Fruit fly (Drosophila melanogaster) whole organism, wandering third instar larva: ENCODE data around the gene Swip-1.

ENCODE experiments used
- Abd-B ChIP-seq: fragments of >200 bp; optimal IDR thresholded peaks from 2 replicates; lab custom pipeline; 2017; ENCODE audit warnings: missing biosample characterization, missing genetic modification characterization
- CG9705 ChIP-seq: fragments of 200-800 bp; sonication (Bioruptor generic); optimal IDR thresholded peaks from 2 replicates; lab custom pipeline; 2018; ENCODE audit warnings: missing biosample characterization, mild to moderate bottlenecking, missing genetic modification characterization
- CrebA ChIP-seq: fragments of 200-800 bp; sonication (Bioruptor generic); optimal IDR thresholded peaks from 2 replicates; lab custom pipeline; 2016; ENCODE audit warnings: missing biosample characterization, mild to moderate bottlenecking, missing genetic modification characterization, borderline replicate concordance
- Dfd ChIP-seq: fragments of >200 bp; optimal IDR thresholded peaks from 2 replicates; lab custom pipeline; 2017; ENCODE audit warnings: missing biosample characterization, missing genetic modification characterization
- Dif ChIP-seq: fragments of 200-275, 200-300 bp; sonication (Bioruptor generic); optimal IDR thresholded peaks from 2 replicates; lab custom pipeline; 2018; ENCODE audit warnings: missing biosample characterization, missing genetic modification characterization; ENCODE audit not compliant: partially characterized antibody
- GATAd ChIP-seq: sonication (Bioruptor generic); optimal IDR thresholded peaks from 2 replicates; lab custom pipeline; 2016; ENCODE audit warnings: missing biosample characterization, missing genetic modification characterization
- HLH106 ChIP-seq: fragments of 200-800 bp; optimal IDR thresholded peaks from 3 replicates; lab custom pipeline; 2019; ENCODE audit warnings: missing biosample characterization, mild to moderate bottlenecking, missing genetic modification characterization, moderate library complexity
- Hnf4 ChIP-seq: fragments of 200-800 bp; sonication (Bioruptor generic); optimal IDR thresholded peaks from 2 replicates; lab custom pipeline; 2016; ENCODE audit warnings: missing biosample characterization, mild to moderate bottlenecking, missing genetic modification characterization
- Hr78 ChIP-seq: fragments of >200 bp; optimal IDR thresholded peaks from 2 replicates; lab custom pipeline; 2017; ENCODE audit warnings: missing biosample characterization, missing genetic modification characterization
- Hr83 ChIP-seq: fragments of 200-300 bp; sonication (Bioruptor generic); optimal IDR thresholded peaks from 2 replicates; lab custom pipeline; 2016; ENCODE audit warnings: missing biosample characterization, mild to moderate bottlenecking, missing genetic modification characterization, moderate library complexity; ENCODE audit not compliant: poor library complexity, severe bottlenecking
- Mio ChIP-seq: sonication (Bioruptor generic); optimal IDR thresholded peaks from 2 replicates; lab custom pipeline; 2016; ENCODE audit warnings: missing biosample characterization, missing genetic modification characterization
- N ChIP-seq: fragments of >200 bp; optimal IDR thresholded peaks from 2 replicates; lab custom pipeline; 2018; ENCODE audit warnings: missing biosample characterization, missing external identifiers, missing genetic modification characterization
- OdsH ChIP-seq: fragments of 200-800 bp; sonication (Bioruptor generic); optimal IDR thresholded peaks from 2 replicates; lab custom pipeline; 2016; ENCODE audit warnings: missing biosample characterization, mild to moderate bottlenecking, missing genetic modification characterization
- Rel ChIP-seq, 2 experiments: fragments of 200-800 bp; sonication (Bioruptor generic) in 1 of 2; optimal IDR thresholded peaks; 2 replicates in 1 of 2; 3 replicates in 1 of 2; lab custom pipeline; 2016 to 2019; ENCODE audit warnings: mild to moderate bottlenecking in 2 of 2, missing biosample characterization in 2 of 2, missing genetic modification characterization in 2 of 2, moderate library complexity in 1 of 2
- Sp1 ChIP-seq: fragments of 200-800 bp; sonication (Bioruptor generic); optimal IDR thresholded peaks from 3 replicates; lab custom pipeline; 2019; ENCODE audit warnings: missing biosample characterization, mild to moderate bottlenecking, missing genetic modification characterization, moderate library complexity
- Vsx2 ChIP-seq: fragments of 200-300, 225-300 bp; sonication (Bioruptor generic); optimal IDR thresholded peaks from 2 replicates; lab custom pipeline; 2018; ENCODE audit warnings: missing biosample characterization, missing genetic modification characterization; ENCODE audit not compliant: partially characterized antibody
- br ChIP-seq: fragments of 200-800 bp; sonication (Bioruptor generic); optimal IDR thresholded peaks from 2 replicates; lab custom pipeline; 2016; ENCODE audit warnings: missing biosample characterization, missing genetic modification characterization
- brk ChIP-seq: fragments of 200-800 bp; sonication (Bioruptor generic); optimal IDR thresholded peaks from 2 replicates; lab custom pipeline; 2016; ENCODE audit warnings: missing biosample characterization, mild to moderate bottlenecking, missing genetic modification characterization
- dl ChIP-seq, 2 experiments: fragments of 175-275, 200-275 bp in 1 of 2; fragments of 200-275 bp in 1 of 2; sonication (Bioruptor generic); optimal IDR thresholded peaks; lab custom pipeline; 2018; ENCODE audit warnings: mild to moderate bottlenecking in 2 of 2, missing biosample characterization in 2 of 2, missing genetic modification characterization in 2 of 2, moderate library complexity in 2 of 2; ENCODE audit not compliant: partially characterized antibody in 2 of 2, insufficient read depth in 1 of 2
- dmrt93B ChIP-seq: fragments of 200-800 bp; sonication (Bioruptor generic); optimal IDR thresholded peaks from 2 replicates; lab custom pipeline; 2018; ENCODE audit warnings: missing biosample characterization, mild to moderate bottlenecking, missing genetic modification characterization
- ey ChIP-seq: fragments of 200-800 bp; sonication (Bioruptor generic); optimal IDR thresholded peaks from 2 replicates; lab custom pipeline; 2016; ENCODE audit warnings: missing biosample characterization, missing genetic modification characterization
- foxo ChIP-seq, 2 experiments: fragments of 200-800 bp; sonication (Bioruptor generic); optimal IDR thresholded peaks; 2 replicates in 1 of 2; 3 replicates in 1 of 2; lab custom pipeline; 2016 to 2017; ENCODE audit warnings: missing biosample characterization in 2 of 2, missing genetic modification characterization in 2 of 2
- fru ChIP-seq: fragments of 200-800 bp; sonication (Bioruptor generic); optimal IDR thresholded peaks from 3 replicates; lab custom pipeline; 2016; ENCODE audit warnings: missing biosample characterization, mild to moderate bottlenecking, missing genetic modification characterization
- h ChIP-seq: fragments of 200-800 bp; sonication (Bioruptor generic); optimal IDR thresholded peaks from 3 replicates; lab custom pipeline; 2016; ENCODE audit warnings: missing biosample characterization, mild to moderate bottlenecking, missing genetic modification characterization
- jim ChIP-seq: fragments of 175-275, 200-325 bp; sonication (Bioruptor generic); optimal IDR thresholded peaks from 2 replicates; lab custom pipeline; 2016; ENCODE audit warnings: missing biosample characterization, mild to moderate bottlenecking, missing genetic modification characterization
- pan ChIP-seq: fragments of >200 bp; optimal IDR thresholded peaks from 2 replicates; lab custom pipeline; 2017
- psq ChIP-seq: fragments of 200-800 bp; sonication (Bioruptor generic); optimal IDR thresholded peaks from 3 replicates; lab custom pipeline; 2017; ENCODE audit warnings: missing biosample characterization, mild to moderate bottlenecking, missing genetic modification characterization, moderate library complexity
- rgr ChIP-seq: fragments of 200-800 bp; sonication (Bioruptor generic); optimal IDR thresholded peaks from 3 replicates; lab custom pipeline; 2016; ENCODE audit warnings: missing biosample characterization, mild to moderate bottlenecking, missing genetic modification characterization
- sage ChIP-seq: fragments of 200-800 bp; sonication (Bioruptor generic); optimal IDR thresholded peaks from 2 replicates; lab custom pipeline; 2016; ENCODE audit warnings: missing biosample characterization, mild to moderate bottlenecking, missing genetic modification characterization
- sv ChIP-seq: fragments of 200-800 bp; sonication (Bioruptor generic); optimal IDR thresholded peaks from 3 replicates; lab custom pipeline; 2016; ENCODE audit warnings: missing biosample characterization, missing genetic modification characterization
- tai ChIP-seq: sonication (Bioruptor generic); optimal IDR thresholded peaks from 2 replicates; lab custom pipeline; 2016; ENCODE audit warnings: missing biosample characterization, missing genetic modification characterization
- usp ChIP-seq: fragments of >200 bp; optimal IDR thresholded peaks from 2 replicates; lab custom pipeline; 2017; ENCODE audit warnings: missing biosample characterization, missing genetic modification characterization
- woc ChIP-seq: sonication (Bioruptor generic); optimal IDR thresholded peaks from 2 replicates; lab custom pipeline; 2016; ENCODE audit warnings: missing biosample characterization, mild to moderate bottlenecking, missing genetic modification characterization

Swip-1 gene

dm6 chr2L:18946636-18947514, 40.2 kb downstream of the Swip-1 start:
- peak; percentile 73 for TF ChIP-seq OdsH
- peak; percentile 88 for TF ChIP-seq psq (GFP tag; lab: Kevin White, UChicago)
- peak; percentile 94 for TF ChIP-seq Sp1 (GFP tag; lab: Kevin White, UChicago)
- peak in 1 of 2 experiments; percentile 79 for TF ChIP-seq foxo (GFP tag; optimal IDR thresholded peaks at IDR 0.05; lab: Kevin White, UChicago)
- TF ChIP-seq N (GFP tag; lab: Kevin White, UChicago) = no peak
- peak; percentile 3 for TF ChIP-seq CG9705 (GFP tag; lab: Kevin White, UChicago)
- peak; percentile 56 for TF ChIP-seq dmrt93B
- TF ChIP-seq Mio (GFP tag; lab: Kevin White, UChicago) = no peak
- no peak for TF ChIP-seq Rel (GFP tag; optimal IDR thresholded peaks at IDR 0.05; lab: Kevin White, UChicago)
- peak; percentile 24 for TF ChIP-seq Rel (tag; optimal IDR thresholded peaks at IDR 0.05; lab: Kevin White, UChicago)
- TF ChIP-seq jim (GFP tag; lab: Kevin White, UChicago) = peak; percentile 30
- peak; percentile 10 for TF ChIP-seq br (GFP tag; lab: Kevin White, UChicago)
- TF ChIP-seq HLH106 = peak; percentile 90
- TF ChIP-seq Hr78 (GFP tag; lab: Kevin White, UChicago) = no peak
- no peak for TF ChIP-seq fru (GFP tag; lab: Kevin White, UChicago)
- peak; percentile 65 for TF ChIP-seq Hr83 (GFP tag; lab: Kevin White, UChicago)
- TF ChIP-seq dl (GFP tag; optimal IDR thresholded peaks at IDR 0.05; lab: Kevin White, UChicago; ENCODE audit: insufficient read depth in 1 of 2, partially characterized antibody in 2 of 2) = peak; percentile 53 to 76
- TF ChIP-seq sv = no peak
- TF ChIP-seq CrebA (GFP tag; lab: Kevin White, UChicago) = no peak
- TF ChIP-seq h (GFP tag; lab: Kevin White, UChicago) = peak; percentile 44
- no peak for TF ChIP-seq usp
- peak; percentile 72 for TF ChIP-seq rgr (GFP tag; lab: Kevin White, UChicago)
- peak; percentile 35 for TF ChIP-seq Hnf4
- peak; percentile 52 for TF ChIP-seq Vsx2 (GFP tag; lab: Kevin White, UChicago)
- TF ChIP-seq brk (GFP tag; lab: Kevin White, UChicago) = peak; percentile 57
- TF ChIP-seq Dif (GFP tag; lab: Kevin White, UChicago) = peak; percentile 66

DNA sequence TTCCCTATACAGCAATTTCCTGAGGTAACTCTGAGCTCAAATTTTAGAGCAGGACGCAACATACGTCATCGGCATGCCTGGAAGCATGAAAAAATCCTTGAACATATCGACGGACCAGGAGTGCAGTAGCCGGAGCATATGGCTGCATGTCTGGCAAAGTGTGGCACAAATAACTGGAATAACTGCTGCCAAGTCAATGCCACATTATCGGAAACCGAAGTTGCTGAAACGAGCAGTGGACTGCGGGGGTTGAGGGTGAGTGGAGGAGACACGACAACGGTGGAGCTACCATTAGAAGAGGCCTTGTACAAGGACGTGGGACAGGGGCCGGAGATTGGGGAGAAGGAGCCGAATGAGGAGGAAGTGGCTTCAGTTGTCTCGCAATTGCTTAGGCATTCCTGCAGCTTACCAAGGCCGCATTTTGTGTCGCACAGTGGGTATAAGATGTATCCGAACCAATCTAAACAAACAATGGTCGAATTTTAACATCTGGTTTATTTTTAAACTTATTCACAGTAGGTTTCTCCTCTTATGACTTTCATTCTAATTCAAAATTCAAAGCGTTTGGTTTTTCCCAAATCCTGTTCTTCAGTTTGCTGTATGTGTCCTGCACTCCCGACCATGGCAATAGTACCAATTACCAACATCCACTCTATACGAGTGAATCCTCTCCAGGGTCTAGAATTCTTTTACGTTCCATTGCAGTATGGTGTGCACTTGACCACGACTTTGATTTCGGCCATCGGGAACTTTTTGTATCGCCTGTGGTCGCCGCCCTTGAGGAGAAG, 41.1 kb downstream of the Swip-1 start, which contains the start of gene CG46304:
Gene CG46304, plus strand, starts transcription at position 541 of the 788 bp plus-strand sequence.
- TF ChIP-seq CrebA (GFP tag; lab: Kevin White, UChicago) = no peak
- peak; percentile 30 for TF ChIP-seq dmrt93B
- no peak for TF ChIP-seq tai (GFP tag; lab: Kevin White, UChicago)
- no peak for TF ChIP-seq pan (lab: Kevin White, UChicago)
- TF ChIP-seq Hnf4 = no peak
- peak in 1 of 2 experiments; percentile 50 for TF ChIP-seq dl (GFP tag; optimal IDR thresholded peaks at IDR 0.05; lab: Kevin White, UChicago; ENCODE audit: insufficient read depth in 1 of 2, partially characterized antibody in 2 of 2)
- no peak for TF ChIP-seq br (GFP tag; lab: Kevin White, UChicago)
- no peak for TF ChIP-seq Dfd (GFP tag; lab: Kevin White, UChicago)
- peak; percentile 40 for TF ChIP-seq woc (GFP tag; lab: Kevin White, UChicago)
- no peak for TF ChIP-seq GATAd
- TF ChIP-seq Sp1 (GFP tag; lab: Kevin White, UChicago) = peak; percentile 30
- TF ChIP-seq psq (GFP tag; lab: Kevin White, UChicago) = peak; percentile 42
- TF ChIP-seq Rel (GFP tag; optimal IDR thresholded peaks at IDR 0.05; lab: Kevin White, UChicago) = no peak
- TF ChIP-seq Rel (tag; optimal IDR thresholded peaks at IDR 0.05; lab: Kevin White, UChicago) = no peak
- no peak for TF ChIP-seq usp
- no peak for TF ChIP-seq Abd-B (GFP tag; lab: Kevin White, UChicago)
- peak; percentile 52 for TF ChIP-seq HLH106
- peak; percentile 16 for TF ChIP-seq Dif (GFP tag; lab: Kevin White, UChicago)
- TF ChIP-seq ey (GFP tag; lab: Kevin White, UChicago) = peak; percentile 24
- peak; percentile 16 for TF ChIP-seq h (GFP tag; lab: Kevin White, UChicago)
- TF ChIP-seq sage (GFP tag; lab: Kevin White, UChicago) = no peak
